Worm (Caenorhabditis elegans) whole organism, L3 larva: Measurements from ENCODE around the gene B0454.6.

Experiments used
- nhr-12 ChIP-seq: fragments of 150-350 bp; optimal IDR thresholded peaks from 2 replicates; lab custom pipeline; 2014; ENCODE audit warnings: missing biosample characterization, missing genetic modification characterization
- sea-2 ChIP-seq: fragments of 150-350 bp; sonication (generic microtip); optimal IDR thresholded peaks from 4 replicates; lab custom pipeline; 2014; ENCODE audit warnings: missing biosample characterization, missing genetic modification reagents, missing genetic modification characterization

- TF ChIP-seq nhr-12 (tag; lab: Kevin White, UChicago), result no peak
- no peak for TF ChIP-seq sea-2 (GFP tag; lab: Kevin White, UChicago)
Measured at ce11 chrII:3061605-3062004, 29.0 kb downstream of the B0454.6 start.
